Fruit fly (Drosophila melanogaster): ENCODE results near the gene CG45099.

- TF ChIP-seq Eip78C (GFP tag) = no peak
- no peak for TF ChIP-seq spab (GFP tag; optimal IDR thresholded peaks at IDR 0.05)
- TF ChIP-seq CG32006 (GFP tag; optimal IDR thresholded peaks at IDR 0.05) = no peak
- TF ChIP-seq CG11762 (GFP tag; optimal IDR thresholded peaks at IDR 0.05; ENCODE audit: insufficient read depth) = no peak
Observed at dm6 chr3R:21989770-21990169, 44.3 kb downstream of the CG45099 start.
